Worm (Caenorhabditis elegans) whole organism, young adult: Measurements from ENCODE around the gene Y45F3A.5.

Experiments used
- B0019.2 ChIP-seq: fragments of 200-800 bp; sonication (Bioruptor generic); conservative IDR thresholded peaks from 2 replicates; pipeline ENCODE4 v1.3.6; 2022; ENCODE audit warnings: missing genetic modification reagents, missing genetic modification characterization, missing compliant biosample characterization
- B0261.1 ChIP-seq: sonication (generic microtip); optimal IDR thresholded peaks from 2 replicates; lab custom pipeline; 2016; ENCODE audit warnings: mild to moderate bottlenecking, missing genetic modification characterization, moderate library complexity, missing compliant biosample characterization
- D2030.7 ChIP-seq: fragments of 200-800 bp; sonication (Bioruptor generic); IDR thresholded peaks from 2 replicates; pipeline ENCODE4 v1.3.6; 2022; ENCODE audit warnings: missing genetic modification reagents, missing genetic modification characterization, missing compliant biosample characterization
- F22D6.2 ChIP-seq: sonication (generic microtip); optimal IDR thresholded peaks from 2 replicates; lab custom pipeline; 2016; ENCODE audit warnings: mild to moderate bottlenecking, missing genetic modification characterization, missing compliant biosample characterization
- F23B12.7 ChIP-seq: sonication (generic microtip); optimal IDR thresholded peaks from 2 replicates; lab custom pipeline; 2017; ENCODE audit warnings: missing genetic modification characterization, mild to moderate bottlenecking, missing compliant biosample characterization, antibody characterized with exemption, moderate library complexity; ENCODE audit not compliant: insufficient read depth
- F37B4.10 ChIP-seq: fragments of 200-800 bp; sonication (Bioruptor generic); IDR thresholded peaks from 2 replicates; pipeline ENCODE4 v1.3.6; 2022; ENCODE audit warnings: missing genetic modification characterization, missing compliant biosample characterization
- F55B11.4 ChIP-seq: sonication (generic microtip); optimal IDR thresholded peaks from 2 replicates; lab custom pipeline; 2016; ENCODE audit warnings: missing compliant biosample characterization, missing genetic modification characterization, borderline replicate concordance; ENCODE audit not compliant: insufficient read depth
- T07F8.4 ChIP-seq: sonication (generic microtip); optimal IDR thresholded peaks from 2 replicates; lab custom pipeline; 2016; ENCODE audit warnings: mild to moderate bottlenecking, missing genetic modification characterization, moderate library complexity, missing compliant biosample characterization
- Y53F4B.3 ChIP-seq: fragments of 200-800 bp; sonication (Bioruptor generic); IDR thresholded peaks from 2 replicates; pipeline ENCODE4 v1.3.6; 2022; ENCODE audit warnings: missing genetic modification reagents, missing genetic modification characterization, missing compliant biosample characterization
- Y56A3A.18 ChIP-seq: fragments of 200-800 bp; sonication (Bioruptor generic); IDR thresholded peaks from 2 replicates; pipeline ENCODE4 v1.3.6; 2022; ENCODE audit warnings: missing genetic modification reagents, missing genetic modification characterization, missing compliant biosample characterization
- Y79H2A.3 ChIP-seq: fragments of 200-800 bp; sonication (Bioruptor generic); conservative IDR thresholded peaks from 2 replicates; pipeline ENCODE4 v1.3.6; 2022; ENCODE audit warnings: missing genetic modification reagents, missing genetic modification characterization, missing compliant biosample characterization
- Y95B8A.8 ChIP-seq: fragments of 200-800 bp; sonication (Bioruptor generic); IDR thresholded peaks from 2 replicates; pipeline ENCODE4 v1.3.6; 2022; ENCODE audit warnings: missing genetic modification reagents, missing genetic modification characterization, missing compliant biosample characterization
- ZK185.1 ChIP-seq: sonication (generic microtip); optimal IDR thresholded peaks from 2 replicates; lab custom pipeline; 2016; ENCODE audit warnings: mild to moderate bottlenecking, missing genetic modification characterization, missing compliant biosample characterization; ENCODE audit not compliant: poor library complexity, severe bottlenecking
- akir-1 ChIP-seq: fragments of 200-800 bp; sonication (Bioruptor generic); optimal IDR thresholded peaks from 2 replicates; lab custom pipeline; 2018; ENCODE audit warnings: mild to moderate bottlenecking, missing genetic modification characterization, moderate library complexity, missing compliant biosample characterization
- aptf-2 ChIP-seq: fragments of 200-800 bp; sonication (Bioruptor generic); conservative IDR thresholded peaks from 2 replicates; pipeline ENCODE4 v1.3.6; 2022; ENCODE audit warnings: missing genetic modification reagents, missing genetic modification characterization, missing compliant biosample characterization
- atf-7 ChIP-seq: sonication (generic microtip); optimal IDR thresholded peaks from 2 replicates; lab custom pipeline; 2017; ENCODE audit warnings: mild to moderate bottlenecking, missing genetic modification characterization, missing compliant biosample characterization
- attf-5 ChIP-seq: fragments of 200-800 bp; sonication (Bioruptor generic); optimal IDR thresholded peaks from 2 replicates; lab custom pipeline; 2018; ENCODE audit warnings: mild to moderate bottlenecking, missing genetic modification characterization, missing compliant biosample characterization
- attf-6 ChIP-seq: fragments of 200-800 bp; sonication (Bioruptor generic); IDR thresholded peaks from 2 replicates; pipeline ENCODE4 v1.3.6; 2022; ENCODE audit warnings: missing genetic modification reagents, missing genetic modification characterization, missing compliant biosample characterization
- ccch-3 ChIP-seq: fragments of 200-800 bp; sonication (Bioruptor generic); optimal IDR thresholded peaks from 2 replicates; lab custom pipeline; 2018; ENCODE audit warnings: mild to moderate bottlenecking, missing genetic modification characterization, missing compliant biosample characterization
- ceh-100 ChIP-seq: fragments of 200-800 bp; sonication (Bioruptor generic); IDR thresholded peaks from 2 replicates; pipeline ENCODE4 v1.3.6; 2022; ENCODE audit warnings: missing genetic modification reagents, missing genetic modification characterization, missing compliant biosample characterization
- ceh-79 ChIP-seq: sonication (generic microtip); optimal IDR thresholded peaks from 2 replicates; lab custom pipeline; 2017; ENCODE audit warnings: mild to moderate bottlenecking, missing genetic modification characterization, missing compliant biosample characterization
- dox-1 ChIP-seq: fragments of 200-800 bp; sonication (Bioruptor generic); IDR thresholded peaks from 2 replicates; pipeline ENCODE4 v1.3.6; 2022; ENCODE audit warnings: missing genetic modification reagents, missing genetic modification characterization, missing compliant biosample characterization
- efl-1 ChIP-seq: fragments of 150-350 bp; optimal IDR thresholded peaks from 2 replicates; lab custom pipeline; 2014; ENCODE audit warnings: missing biosample characterization, missing genetic modification reagents, missing genetic modification characterization
- egl-44 ChIP-seq: fragments of 200-800 bp; sonication (Bioruptor generic); IDR thresholded peaks from 2 replicates; pipeline ENCODE4 v1.3.6; 2022; ENCODE audit warnings: missing genetic modification reagents, missing genetic modification characterization, missing compliant biosample characterization
- gei-17 ChIP-seq: fragments of 200-800 bp; sonication (Bioruptor generic); optimal IDR thresholded peaks from 2 replicates; lab custom pipeline; 2018; ENCODE audit warnings: mild to moderate bottlenecking, missing genetic modification characterization, missing compliant biosample characterization
- hmg-20 ChIP-seq: fragments of 200-800 bp; sonication (Bioruptor generic); IDR thresholded peaks from 2 replicates; pipeline ENCODE4 v1.3.6; 2022; ENCODE audit warnings: missing genetic modification reagents, missing genetic modification characterization, missing compliant biosample characterization
- lag-1 ChIP-seq: fragments of 200-800 bp; sonication (Bioruptor generic); IDR thresholded peaks from 2 replicates; pipeline ENCODE4 v1.3.6; 2022; ENCODE audit warnings: missing genetic modification reagents, missing genetic modification characterization, missing compliant biosample characterization
- let-607 ChIP-seq, 2 experiments: fragments of 200-800 bp in 1 of 2; sonication (Bioruptor generic) in 1 of 2; sonication (generic microtip) in 1 of 2; optimal IDR thresholded peaks; 2 replicates each; lab custom pipeline; 2016 to 2018; ENCODE audit warnings: mild to moderate bottlenecking in 2 of 2, missing compliant biosample characterization in 2 of 2, missing genetic modification characterization in 2 of 2, moderate library complexity in 2 of 2, missing genotype in 1 of 2
- lin-26 ChIP-seq: fragments of 200-800 bp; sonication (Bioruptor generic); IDR thresholded peaks from 2 replicates; pipeline ENCODE4 v1.3.6; 2022; ENCODE audit warnings: missing genetic modification reagents, missing genetic modification characterization, missing compliant biosample characterization
- lir-1 ChIP-seq: fragments of 200-800 bp; sonication (Bioruptor generic); conservative IDR thresholded peaks from 2 replicates; pipeline ENCODE4 v1.3.6; 2022; ENCODE audit warnings: missing genetic modification reagents, missing genetic modification characterization, missing compliant biosample characterization
- lsy-27 ChIP-seq: sonication (generic microtip); optimal IDR thresholded peaks from 2 replicates; lab custom pipeline; 2017; ENCODE audit warnings: missing genetic modification characterization, mild to moderate bottlenecking, missing compliant biosample characterization, antibody characterized with exemption, missing genotype, borderline replicate concordance; ENCODE audit not compliant: insufficient read depth
- madf-10 ChIP-seq: sonication (generic microtip); optimal IDR thresholded peaks from 2 replicates; lab custom pipeline; 2016; ENCODE audit warnings: mild to moderate bottlenecking, missing genetic modification characterization, missing compliant biosample characterization
- madf-6 ChIP-seq: fragments of 200-800 bp; sonication (Bioruptor generic); IDR thresholded peaks from 2 replicates; pipeline ENCODE4 v1.3.6; 2022; ENCODE audit warnings: missing genetic modification reagents, missing genetic modification characterization, missing compliant biosample characterization
- madf-8 ChIP-seq: fragments of 200-800 bp; sonication (Bioruptor generic); conservative IDR thresholded peaks from 2 replicates; pipeline ENCODE4 v1.3.6; 2022; ENCODE audit warnings: missing genetic modification reagents, missing genetic modification characterization, missing compliant biosample characterization
- mel-28 ChIP-seq: sonication (generic microtip); optimal IDR thresholded peaks from 2 replicates; lab custom pipeline; 2016; ENCODE audit warnings: borderline replicate concordance, mild to moderate bottlenecking, missing genetic modification characterization, missing compliant biosample characterization
- mes-4 ChIP-seq: sonication (generic microtip); optimal IDR thresholded peaks from 2 replicates; lab custom pipeline; 2016; ENCODE audit warnings: missing genotype, missing genetic modification characterization, missing compliant biosample characterization
- mxl-1 ChIP-seq: sonication (generic microtip); optimal IDR thresholded peaks from 2 replicates; lab custom pipeline; 2016; ENCODE audit warnings: missing genetic modification characterization, missing compliant biosample characterization
- nhr-27 ChIP-seq: fragments of 200-800 bp; sonication (Bioruptor generic); optimal IDR thresholded peaks from 2 replicates; lab custom pipeline; 2018; ENCODE audit warnings: mild to moderate bottlenecking, missing genetic modification characterization, moderate library complexity, missing compliant biosample characterization
- nhr-80 ChIP-seq: sonication (generic microtip); optimal IDR thresholded peaks from 2 replicates; lab custom pipeline; 2016; ENCODE audit warnings: missing genetic modification characterization, missing compliant biosample characterization
- rpc-1 ChIP-seq, 2 experiments: fragments of 150-350 bp in 1 of 2; sonication (generic microtip) in 1 of 2; optimal IDR thresholded peaks; 2 replicates each; lab custom pipeline; 2014 to 2018; ENCODE audit warnings: missing biosample characterization in 1 of 2, missing genetic modification characterization in 1 of 2, missing genetic modification reagents in 1 of 2, missing genotype in 1 of 2
- sdz-38 ChIP-seq: sonication (generic microtip); optimal IDR thresholded peaks from 2 replicates; lab custom pipeline; 2016; ENCODE audit warnings: missing genotype, missing genetic modification characterization, missing compliant biosample characterization
- somi-1 ChIP-seq: fragments of 200-800 bp; sonication (Bioruptor generic); optimal IDR thresholded peaks from 2 replicates; lab custom pipeline; 2018; ENCODE audit warnings: mild to moderate bottlenecking, missing genetic modification characterization, missing compliant biosample characterization
- tlf-1 ChIP-seq: fragments of 200-800 bp; sonication (Bioruptor generic); optimal IDR thresholded peaks from 2 replicates; lab custom pipeline; 2018; ENCODE audit warnings: mild to moderate bottlenecking, missing genetic modification characterization, missing compliant biosample characterization
- unc-130 ChIP-seq: sonication (generic microtip); optimal IDR thresholded peaks from 2 replicates; lab custom pipeline; 2016; ENCODE audit warnings: missing genetic modification reagents, missing genetic modification characterization, missing compliant biosample characterization
- zfh-2 ChIP-seq: fragments of 200-800 bp; sonication (Bioruptor generic); conservative IDR thresholded peaks from 2 replicates; pipeline ENCODE4 v1.3.6; 2022; ENCODE audit warnings: missing genetic modification reagents, missing genetic modification characterization, missing compliant biosample characterization
- zim-3 ChIP-seq: sonication (generic microtip); optimal IDR thresholded peaks from 2 replicates; lab custom pipeline; 2017; ENCODE audit warnings: mild to moderate bottlenecking, missing genetic modification characterization, moderate library complexity, missing compliant biosample characterization
- ztf-18 ChIP-seq: sonication (generic microtip); optimal IDR thresholded peaks from 2 replicates; lab custom pipeline; 2016; ENCODE audit warnings: missing genotype, mild to moderate bottlenecking, missing genetic modification characterization, missing compliant biosample characterization
- ztf-26 ChIP-seq: sonication (generic microtip); optimal IDR thresholded peaks from 2 replicates; lab custom pipeline; 2017; ENCODE audit warnings: missing genetic modification characterization, missing compliant biosample characterization

Y45F3A.5 gene

ce11 chrIII:10621208-10621607 lies 35.1 kb upstream of the Y45F3A.5 start, which contains the start of the genes lron-10 and hpr-9 (continued):
- TF ChIP-seq attf-6 (GFP tag; lab: Robert Waterston, UW) (no peak), madf-8 (GFP tag; lab: Robert Waterston, UW) (peak; percentile 39), mxl-1 (tag; lab: Kevin White, UChicago) (no peak), akir-1 (GFP tag; lab: Kevin White, UChicago) (no peak), lir-1 (GFP tag; lab: Robert Waterston, UW) (peak; percentile 84), efl-1 (no peak), aptf-2 (peak; percentile 67; the same call in 1 of the 2 replicates), ZK185.1 (tag; lab: Kevin White, UChicago) (peak; percentile 95), madf-10 (tag; lab: Kevin White, UChicago) (peak; percentile 73), nhr-27 (tag; lab: Kevin White, UChicago) (peak; percentile 45), F55B11.4 (no peak), rpc-1 (optimal IDR thresholded peaks at IDR 0.05; lab: Kevin White, UChicago) (no peak), rpc-1 (tag; optimal IDR thresholded peaks at IDR 0.05; lab: Kevin White, UChicago) (no peak), Y79H2A.3 (no peak), let-607 (tag; optimal IDR thresholded peaks at IDR 0.05; lab: Kevin White, UChicago) (peak; percentile 20 to 68), D2030.7 (GFP tag; lab: Robert Waterston, UW) (peak; percentile 65), hmg-20 (0 out of 2 replicates have a peak, but pooled peaks have one; percentile 40), zim-3 (tag; lab: Kevin White, UChicago) (peak; percentile 53), atf-7 (tag; lab: Kevin White, UChicago) (peak; percentile 3), egl-44 (GFP tag; lab: Robert Waterston, UW) (no peak), ztf-18 (tag; lab: Kevin White, UChicago) (peak; percentile 28), zfh-2 (GFP tag; lab: Robert Waterston, UW) (peak; percentile 60), attf-5 (GFP tag; lab: Kevin White, UChicago) (peak; percentile 66), Y53F4B.3 (GFP tag; lab: Robert Waterston, UW) (no peak), lin-26 (peak; percentile 53; the same call in 1 of the 2 replicates), ztf-26 (tag; lab: Kevin White, UChicago) (peak; percentile 74), ceh-100 (GFP tag; lab: Robert Waterston, UW) (peak; percentile 23; the same call in 1 of the 2 replicates), Y95B8A.8 (GFP tag; lab: Robert Waterston, UW) (peak; percentile 48; the same call in 1 of the 2 replicates), ccch-3 (GFP tag; lab: Kevin White, UChicago) (peak; percentile 6), lag-1 (no peak), T07F8.4 (no peak), unc-130 (peak; percentile 78), somi-1 (GFP tag; lab: Kevin White, UChicago) (peak; percentile 56), B0261.1 (tag; lab: Kevin White, UChicago) (peak; percentile 12), lsy-27 (tag; lab: Kevin White, UChicago) (no peak), B0019.2 (GFP tag; lab: Robert Waterston, UW) (peak; percentile 66; the same call in 1 of the 2 replicates), Y56A3A.18 (GFP tag; lab: Robert Waterston, UW) (no peak), mel-28 (peak; percentile 69), F23B12.7 (tag; lab: Kevin White, UChicago) (no peak), F22D6.2 (peak; percentile 72), ceh-79 (tag; lab: Kevin White, UChicago) (no peak), F37B4.10 (GFP tag; lab: Robert Waterston, UW) (no peak), mes-4 (tag; lab: Kevin White, UChicago) (no peak), madf-6 (peak; percentile 78), sdz-38 (tag; lab: Kevin White, UChicago) (no peak), nhr-80 (tag; lab: Kevin White, UChicago) (peak; percentile 11), tlf-1 (GFP tag; lab: Kevin White, UChicago) (peak; percentile 50), dox-1 (GFP tag; lab: Robert Waterston, UW) (no peak; the same call in 1 of the 2 replicates), gei-17 (GFP tag; lab: Kevin White, UChicago) (no peak)
